Worm (Caenorhabditis elegans): ENCODE data around the gene C17C3.15.
A peak's percentile ranks its signal among the peaks of the same experiment; 100 is the strongest.

The C17C3.15 gene

DNA sequence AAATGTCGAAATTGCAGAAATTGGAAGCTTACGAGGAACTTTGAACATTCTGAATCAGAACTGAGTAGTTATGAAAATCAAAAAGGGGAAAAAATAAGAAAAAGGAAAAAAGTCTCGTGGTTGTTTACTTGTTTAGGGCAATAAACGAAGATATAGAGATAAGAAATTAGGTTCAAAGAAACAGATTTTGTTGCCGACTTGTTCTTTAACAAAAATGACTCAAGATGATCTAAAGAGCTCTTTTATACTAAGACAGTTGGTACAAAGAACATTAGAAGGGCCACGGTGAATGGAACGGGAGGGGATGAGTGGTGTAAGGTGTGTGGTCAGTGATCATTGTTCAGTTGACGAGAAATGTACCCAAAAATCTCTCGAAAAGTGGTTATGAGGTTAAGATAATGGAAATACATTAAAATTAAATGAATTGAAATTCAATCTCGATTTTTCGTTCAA is 23.0 kb upstream of the C17C3.15 start, which contains the start of gene acdh-2:
acdh-2 (minus strand) TSS at position 51 of the 453 bp plus-strand sequence.
- TF ChIP-seq dmd-8 (GFP tag; IDR thresholded peaks at IDR 0.05) (no peak), egl-43 (GFP tag; IDR thresholded peaks at IDR 0.05) (no peak), snpc-4 (tag; optimal IDR thresholded peaks at IDR 0.05) (no peak), lin-15B (tag; optimal IDR thresholded peaks at IDR 0.05) (no peak), daf-16 (GFP tag; optimal IDR thresholded peaks at IDR 0.05) (no peak), daf-16 (tag; optimal IDR thresholded peaks at IDR 0.05) (peak; percentile 2), hlh-30 (tag; optimal IDR thresholded peaks at IDR 0.05; ENCODE audit: insufficient read depth) (no peak), zag-1 (tag; optimal IDR thresholded peaks at IDR 0.05) (no peak), mxl-3 (GFP tag; optimal IDR thresholded peaks at IDR 0.05) (no peak), unc-39 (tag; optimal IDR thresholded peaks at IDR 0.05) (no peak), dve-1 (tag; optimal IDR thresholded peaks at IDR 0.05; ENCODE audit: insufficient read depth) (peak; percentile 7)

- TF ChIP-seq nhr-76 (tag; optimal IDR thresholded peaks at IDR 0.05), result no peak
- TF ChIP-seq Y75B8A.6 (GFP tag; IDR thresholded peaks at IDR 0.05), result no peak
These were observed 20.7 kb upstream of the C17C3.15 start, which contains the start of gene C17C3.6 for ce11 chrII:5549746-5550145. TSS of gene C17C3.6 (plus strand) at chrII:5550046.

DNA sequence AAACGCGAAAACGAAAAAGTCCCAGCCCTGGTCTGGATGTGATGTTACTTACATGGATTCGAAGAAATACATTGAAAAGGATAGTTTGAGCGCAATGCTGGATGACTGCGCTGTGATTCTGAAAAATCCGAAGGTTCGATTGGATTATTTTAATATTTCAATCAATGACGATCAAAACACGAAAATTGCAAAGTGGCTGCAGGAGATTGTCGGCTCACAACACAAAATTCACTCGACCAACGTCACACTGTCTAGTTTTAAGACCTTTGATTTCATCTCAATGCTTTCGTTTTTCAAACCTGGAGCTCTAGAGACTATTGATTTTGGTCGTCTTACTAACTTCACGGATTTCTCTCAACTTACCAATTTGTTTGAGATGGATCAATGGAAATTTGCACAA is 18.9 kb upstream of the C17C3.15 start, which contains the start of gene C17C3.5:
C17C3.5 (plus strand) TSS at position 301 of the 400 bp plus-strand sequence.
- no peak for TF ChIP-seq ceh-32 (tag; optimal IDR thresholded peaks at IDR 0.05; ENCODE audit: poor library complexity)
- TF ChIP-seq F49E8.2 (tag; optimal IDR thresholded peaks at IDR 0.05; ENCODE audit: borderline replicate concordance), result no peak
- TF ChIP-seq ama-1 (optimal IDR thresholded peaks at IDR 0.05), result no peak
- no peak for TF ChIP-seq D1046.2 (GFP tag; IDR thresholded peaks at IDR 0.05)
- TF ChIP-seq F44E2.7 (GFP tag; IDR thresholded peaks at IDR 0.05), result no peak
- TF ChIP-seq tra-1 (GFP tag; IDR thresholded peaks at IDR 0.05), result no peak
- TF ChIP-seq nhr-42 (GFP tag; IDR thresholded peaks at IDR 0.05), result no peak
- TF ChIP-seq lin-38 (GFP tag; IDR thresholded peaks at IDR 0.05), result no peak
- no peak for TF ChIP-seq saeg-2 (GFP tag; IDR thresholded peaks at IDR 0.05)
- TF ChIP-seq zip-11 (GFP tag; IDR thresholded peaks at IDR 0.05), result no peak
- no peak for TF ChIP-seq R02D3.7 (tag; optimal IDR thresholded peaks at IDR 0.05)
- no peak for TF ChIP-seq lin-39 (tag; optimal IDR thresholded peaks at IDR 0.05)
- no peak for TF ChIP-seq nhr-237 (tag; optimal IDR thresholded peaks at IDR 0.05)
- TF ChIP-seq ces-1 (GFP tag; optimal IDR thresholded peaks at IDR 0.05), result no peak
- TF ChIP-seq Y75B8A.6 (GFP tag; IDR thresholded peaks at IDR 0.05), result no peak
- TF ChIP-seq mep-1 (tag; optimal IDR thresholded peaks at IDR 0.05), result no peak
- TF ChIP-seq snpc-4 (tag; optimal IDR thresholded peaks at IDR 0.05), result no peak

DNA sequence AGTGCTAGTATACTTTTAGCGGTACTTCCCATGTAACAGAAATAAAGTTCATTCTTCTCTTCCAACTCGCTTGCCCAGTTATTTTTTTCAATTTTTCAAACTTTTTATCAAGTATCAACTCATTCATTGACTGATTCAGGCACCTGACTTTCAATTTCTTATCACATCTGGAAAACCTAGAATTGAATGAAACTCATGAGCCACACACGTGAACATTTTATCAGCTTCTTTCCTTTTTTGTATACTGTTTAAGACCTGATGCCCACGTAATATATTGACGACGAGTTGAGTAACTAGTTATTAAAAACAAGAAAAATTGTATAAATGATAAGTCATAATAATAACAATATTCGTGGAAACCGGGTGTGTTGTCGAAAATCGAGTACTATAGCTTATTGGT is 16.9 kb upstream of the C17C3.15 start:
- TF ChIP-seq nhr-77 (tag; optimal IDR thresholded peaks at IDR 0.05) (no peak), mxl-2 (GFP tag; conservative IDR thresholded peaks at IDR 0.05) (peak; percentile 47; the same call in 1 of the 2 replicates), nhr-76 (tag; optimal IDR thresholded peaks at IDR 0.05) (no peak), pqm-1 (tag; optimal IDR thresholded peaks at IDR 0.05) (peak; percentile 52), F37D6.2 (tag; optimal IDR thresholded peaks at IDR 0.05) (no peak), lin-15B (tag; optimal IDR thresholded peaks at IDR 0.05) (no peak), pha-4 (GFP tag; IDR thresholded peaks at IDR 0.05) (no peak), pha-4 (tag; optimal IDR thresholded peaks at IDR 0.05) (no peak), set-16 (GFP tag; IDR thresholded peaks at IDR 0.05) (no peak), hlh-11 (tag; optimal IDR thresholded peaks at IDR 0.05) (peak; percentile 60), mdl-1 (tag; optimal IDR thresholded peaks at IDR 0.05) (peak in 1 of 2 experiments; percentile 23), ZK546.5 (tag; optimal IDR thresholded peaks at IDR 0.05) (no peak), D1046.2 (GFP tag; IDR thresholded peaks at IDR 0.05) (no peak), daf-16 (GFP tag; optimal IDR thresholded peaks at IDR 0.05) (no peak), daf-16 (tag; optimal IDR thresholded peaks at IDR 0.05) (peak; percentile 90), dmd-6 (GFP tag; IDR thresholded peaks at IDR 0.05) (peak; percentile 53), dve-1 (tag; optimal IDR thresholded peaks at IDR 0.05; ENCODE audit: insufficient read depth) (peak; percentile 71), hlh-30 (tag; optimal IDR thresholded peaks at IDR 0.05; ENCODE audit: insufficient read depth) (peak; percentile 69), nhr-28 (tag; optimal IDR thresholded peaks at IDR 0.05) (peak; percentile 44), nhr-48 (tag; optimal IDR thresholded peaks at IDR 0.05) (no peak), cey-2 (tag; optimal IDR thresholded peaks at IDR 0.05; ENCODE audit: borderline replicate concordance, insufficient read depth) (no peak), ces-1 (GFP tag; optimal IDR thresholded peaks at IDR 0.05) (no peak), lir-3 (tag; optimal IDR thresholded peaks at IDR 0.05) (no peak), hmg-1.1 (GFP tag; IDR thresholded peaks at IDR 0.05) (no peak), unc-130 (GFP tag; optimal IDR thresholded peaks at IDR 0.05) (no peak), egl-43 (GFP tag; IDR thresholded peaks at IDR 0.05) (no peak), skn-1 (tag; optimal IDR thresholded peaks at IDR 0.05) (no peak)
